Fruit fly (Drosophila melanogaster) whole organism, adult: ENCODE measurements around the gene CG8369.

Experiments
- CG12768 ChIP-seq: fragments of 200-800 bp; sonication (Bioruptor generic); optimal IDR thresholded peaks from 2 replicates; lab custom pipeline; 2017; ENCODE audit warnings: missing biosample characterization, missing genetic modification characterization, mild to moderate bottlenecking, moderate library complexity, missing genetic modification reagents
- CG14711 ChIP-seq: fragments of 200-800 bp; sonication (Bioruptor generic); optimal IDR thresholded peaks from 2 replicates; lab custom pipeline; 2018; ENCODE audit warnings: missing biosample characterization, mild to moderate bottlenecking, missing genetic modification characterization, moderate library complexity
- CG5204 ChIP-seq: fragments of 200-800 bp; sonication (Bioruptor generic); optimal IDR thresholded peaks from 2 replicates; lab custom pipeline; 2016; ENCODE audit warnings: missing biosample characterization, missing genetic modification characterization
- Clk ChIP-seq: fragments of 200-800 bp; sonication (Bioruptor generic); optimal IDR thresholded peaks from 2 replicates; lab custom pipeline; 2017; ENCODE audit warnings: missing biosample characterization, missing genetic modification characterization
- Hr96 ChIP-seq: fragments of 200-800 bp; sonication (Bioruptor generic); optimal IDR thresholded peaks from 2 replicates; lab custom pipeline; 2016; ENCODE audit warnings: missing biosample characterization, missing genetic modification characterization
- Mnt ChIP-seq: fragments of 200-800 bp; sonication (Bioruptor generic); optimal IDR thresholded peaks from 2 replicates; lab custom pipeline; 2016; ENCODE audit warnings: missing biosample characterization, mild to moderate bottlenecking, missing genetic modification characterization
- cic ChIP-seq: fragments of 200-800 bp; sonication (Bioruptor generic); optimal IDR thresholded peaks from 2 replicates; lab custom pipeline; 2017; ENCODE audit warnings: missing biosample characterization, mild to moderate bottlenecking, missing genetic modification characterization, moderate library complexity
- kay ChIP-seq: fragments of 200-800 bp; sonication (Bioruptor generic); peaks from one replicate; lab custom pipeline; 2016; ENCODE audit warnings: missing biosample characterization, missing genetic modification characterization, borderline replicate concordance
- ovo ChIP-seq: fragments of 200-800 bp; sonication (Bioruptor generic); optimal IDR thresholded peaks from 2 replicates; lab custom pipeline; 2016; ENCODE audit warnings: missing biosample characterization, missing genetic modification characterization
- pad ChIP-seq: fragments of 200-800 bp; sonication (Bioruptor generic); optimal IDR thresholded peaks from 3 replicates; lab custom pipeline; 2017; ENCODE audit warnings: missing biosample characterization, missing genetic modification characterization, mild to moderate bottlenecking, moderate library complexity, missing genetic modification reagents
- tj ChIP-seq: fragments of 200-800 bp; sonication (Bioruptor generic); optimal IDR thresholded peaks from 3 replicates; lab custom pipeline; 2017; ENCODE audit warnings: missing biosample characterization, mild to moderate bottlenecking, missing genetic modification characterization, moderate library complexity

DNA sequence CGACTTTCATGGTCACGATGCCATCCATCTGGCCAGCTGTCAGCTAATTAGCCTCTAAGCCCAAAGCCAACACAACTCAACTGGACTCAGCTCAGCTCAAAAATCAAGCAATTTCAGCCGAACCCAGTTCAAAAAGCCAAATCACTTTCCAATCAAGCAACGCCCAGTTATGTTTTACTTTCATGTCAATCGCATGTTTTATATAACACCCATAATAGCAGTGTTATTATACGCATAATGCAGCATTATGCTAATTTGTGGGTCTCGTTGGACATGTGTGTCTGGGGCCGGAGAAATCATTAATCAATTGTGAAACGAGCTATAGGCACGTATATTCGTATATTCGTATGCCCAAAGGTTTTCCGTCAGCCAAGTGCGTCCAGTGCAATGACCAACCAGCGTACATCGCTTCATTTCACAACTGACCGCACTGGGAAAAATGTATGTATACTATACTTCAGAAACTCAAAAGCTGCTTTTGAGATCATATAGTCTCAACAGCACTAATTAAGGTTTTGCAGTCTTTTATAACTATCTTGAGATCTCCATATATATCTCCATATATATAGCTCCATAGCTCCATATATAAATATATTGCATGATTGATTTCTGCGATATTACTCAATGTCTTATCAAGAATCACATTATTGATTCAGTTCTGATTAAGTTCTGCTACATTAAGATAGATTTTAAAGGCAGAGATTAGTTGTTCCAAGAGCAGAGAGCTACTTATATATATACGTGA lies 34.1 kb upstream of the CG8369 start:
- TF ChIP-seq Clk (GFP tag; lab: Kevin White, UChicago): no peak
- no peak for TF ChIP-seq CG12768 (GFP tag; lab: Kevin White, UChicago)
- TF ChIP-seq kay: no peak
- TF ChIP-seq cic (GFP tag; lab: Kevin White, UChicago): no peak
- TF ChIP-seq Mnt (GFP tag; lab: Kevin White, UChicago): no peak
- TF ChIP-seq pad (GFP tag; lab: Kevin White, UChicago): no peak
- no peak for TF ChIP-seq CG14711 (tag; lab: Kevin White, UChicago)
- TF ChIP-seq tj (GFP tag; lab: Kevin White, UChicago): no peak
- TF ChIP-seq CG5204 (GFP tag; lab: Kevin White, UChicago): no peak
- TF ChIP-seq Hr96 (GFP tag; lab: Kevin White, UChicago): no peak
- TF ChIP-seq ovo (GFP tag; lab: Kevin White, UChicago): no peak
